Fruit fly (Drosophila melanogaster) whole organism, embryonic: ENCODE data around the gene sra.

Source experiments
- Awh ChIP-seq: fragments of 200-800 bp; sonication (Bioruptor generic); IDR thresholded peaks from 2 replicates; pipeline ENCODE4, ENCODE4 v1.3.6; 2022; ENCODE audit warnings: missing biosample characterization, missing genetic modification characterization
- CG10209 ChIP-seq: fragments of 200-800 bp; sonication (Bioruptor generic); optimal IDR thresholded peaks from 3 replicates; lab custom pipeline; 2017; ENCODE audit warnings: missing biosample characterization, mild to moderate bottlenecking, missing genetic modification characterization, missing genetic modification reagents
- CG10267 ChIP-seq: fragments of 200-800 bp; sonication (Bioruptor generic); optimal IDR thresholded peaks from 2 replicates; lab custom pipeline; 2018; ENCODE audit warnings: missing biosample characterization, mild to moderate bottlenecking, missing genetic modification characterization, moderate library complexity
- CG11093 ChIP-seq: fragments of 200-800 bp; sonication (Bioruptor generic); IDR thresholded peaks from 3 replicates; pipeline ENCODE4 v1.3.6; 2022; ENCODE audit warnings: missing biosample characterization, missing genetic modification characterization
- CG11696 ChIP-seq: fragments of 200-800 bp; sonication (Bioruptor generic); IDR thresholded peaks from 2 replicates; pipeline ENCODE4 v1.3.6; 2022; ENCODE audit warnings: missing biosample characterization, missing genetic modification characterization
- CG12219 ChIP-seq: fragments of 200-800 bp; sonication (Bioruptor generic); optimal IDR thresholded peaks from 3 replicates; lab custom pipeline; 2018; ENCODE audit warnings: missing biosample characterization, mild to moderate bottlenecking, missing genetic modification characterization
- CG12236 ChIP-seq: fragments of 200-800 bp; sonication (Bioruptor generic); optimal IDR thresholded peaks from 2 replicates; lab custom pipeline; 2016; ENCODE audit warnings: missing biosample characterization, missing genetic modification characterization
- CG13123 ChIP-seq: fragments of 200-800 bp; sonication (Bioruptor generic); optimal IDR thresholded peaks from 2 replicates; lab custom pipeline; 2016; ENCODE audit warnings: missing biosample characterization, missing genetic modification characterization
- CG13894 ChIP-seq: fragments of 200-800 bp; sonication (Bioruptor generic); optimal IDR thresholded peaks from 3 replicates; lab custom pipeline; 2018; ENCODE audit warnings: missing biosample characterization, mild to moderate bottlenecking, missing genetic modification characterization, moderate library complexity
- CG14441 ChIP-seq: fragments of 200-800 bp; sonication (Bioruptor generic); IDR thresholded peaks from 2 replicates; pipeline ENCODE4 v1.3.6; 2022; ENCODE audit warnings: missing biosample characterization, missing genetic modification characterization
- CG17328 ChIP-seq: fragments of 200-800 bp; sonication (Bioruptor generic); IDR thresholded peaks from 2 replicates; pipeline ENCODE4 v1.3.6; 2022; ENCODE audit warnings: missing biosample characterization, missing genetic modification characterization
- CG31224 ChIP-seq: fragments of 200-800 bp; sonication (Bioruptor generic); IDR thresholded peaks from 2 replicates; pipeline ENCODE4 v1.3.6; 2022; ENCODE audit warnings: missing biosample characterization, missing genetic modification characterization
- CG34422 ChIP-seq: fragments of 200-800 bp; sonication (Bioruptor generic); IDR thresholded peaks from 3 replicates; pipeline ENCODE4 v1.3.6; 2022; ENCODE audit warnings: missing biosample characterization, missing genetic modification characterization
- CG42726 ChIP-seq: fragments of 200-800 bp; sonication (Bioruptor generic); IDR thresholded peaks from 2 replicates; pipeline ENCODE4 v1.3.6; 2022; ENCODE audit warnings: missing biosample characterization, missing genetic modification characterization; ENCODE audit not compliant: partially characterized antibody
- CG7372 ChIP-seq: fragments of 200-800 bp; sonication (Bioruptor generic); IDR thresholded peaks from 2 replicates; pipeline ENCODE4 v1.3.6; 2022; ENCODE audit warnings: missing biosample characterization, missing genetic modification characterization
- CG7556 ChIP-seq: fragments of 200-800 bp; sonication (Bioruptor generic); optimal IDR thresholded peaks from 2 replicates; lab custom pipeline; 2017; ENCODE audit warnings: missing biosample characterization, mild to moderate bottlenecking, missing genetic modification characterization
- CG9215 ChIP-seq: fragments of 200-800 bp; sonication (Bioruptor generic); IDR thresholded peaks from 2 replicates; pipeline ENCODE4 v1.3.6; 2022; ENCODE audit warnings: missing biosample characterization, missing genetic modification characterization
- CG9609 ChIP-seq: fragments of 200-800 bp; sonication (Bioruptor generic); optimal IDR thresholded peaks from 3 replicates; lab custom pipeline; 2016; ENCODE audit warnings: missing biosample characterization, missing genetic modification characterization
- CG9876 ChIP-seq: fragments of 200-800 bp; sonication (Bioruptor generic); optimal IDR thresholded peaks from 2 replicates; lab custom pipeline; 2016; ENCODE audit warnings: missing biosample characterization, missing genetic modification characterization
- Dip2 ChIP-seq: fragments of 200-800 bp; sonication (Bioruptor generic); IDR thresholded peaks from 2 replicates; pipeline ENCODE4 v1.3.6; 2022; ENCODE audit warnings: missing biosample characterization, missing genetic modification characterization
- Dip3 ChIP-seq: fragments of 200-800 bp; sonication (Bioruptor generic); optimal IDR thresholded peaks from 3 replicates; lab custom pipeline; 2016; ENCODE audit warnings: missing biosample characterization, missing genetic modification characterization
- HLH54F ChIP-seq: fragments of 200-800 bp; sonication (Bioruptor generic); optimal IDR thresholded peaks from 3 replicates; lab custom pipeline; 2016; ENCODE audit warnings: missing biosample characterization, missing genetic modification characterization
- Optix ChIP-seq: fragments of 200-800 bp; sonication (Bioruptor generic); IDR thresholded peaks from 3 replicates; pipeline ENCODE4 v1.3.6; 2022; ENCODE audit warnings: missing biosample characterization, missing genetic modification characterization
- PHDP ChIP-seq: fragments of 200-800 bp; sonication (Bioruptor generic); optimal IDR thresholded peaks from 3 replicates; lab custom pipeline; 2018; ENCODE audit warnings: missing biosample characterization, mild to moderate bottlenecking, missing genetic modification characterization, moderate library complexity
- Spps ChIP-seq: fragments of 200-800 bp; sonication (Bioruptor generic); optimal IDR thresholded peaks from 2 replicates; lab custom pipeline; 2018; ENCODE audit warnings: missing biosample characterization, mild to moderate bottlenecking, missing genetic modification characterization
- Taf1 ChIP-seq: fragments of 200-800 bp; sonication (Bioruptor generic); IDR thresholded peaks from 2 replicates; pipeline ENCODE4 v1.3.6; 2022; ENCODE audit warnings: missing biosample characterization, missing genetic modification characterization
- Xbp1 ChIP-seq: fragments of 200-800 bp; sonication (Bioruptor generic); optimal IDR thresholded peaks from 3 replicates; lab custom pipeline; 2016; ENCODE audit warnings: missing biosample characterization, mild to moderate bottlenecking, missing genetic modification characterization
- YL-1 ChIP-seq: fragments of 200-800 bp; sonication (Bioruptor generic); optimal IDR thresholded peaks from 3 replicates; lab custom pipeline; 2017; ENCODE audit warnings: missing biosample characterization, mild to moderate bottlenecking, missing genetic modification characterization
- ato ChIP-seq: fragments of 200-800 bp; sonication (Bioruptor generic); IDR thresholded peaks from 2 replicates; pipeline ENCODE4 v1.3.6; 2022; ENCODE audit warnings: missing biosample characterization, missing genetic modification characterization; ENCODE audit not compliant: partially characterized antibody
- bowl ChIP-seq: fragments of 200-800 bp; sonication (Bioruptor generic); IDR thresholded peaks from 2 replicates; pipeline ENCODE4 v1.3.6; 2022; ENCODE audit warnings: missing biosample characterization, missing genetic modification characterization
- chinmo ChIP-seq: fragments of 200-800 bp; sonication (Bioruptor generic); IDR thresholded peaks from 4 replicates; pipeline ENCODE4 v1.3.6; 2022; ENCODE audit warnings: missing biosample characterization, missing genetic modification characterization; ENCODE audit not compliant: partially characterized antibody
- chn ChIP-seq: fragments of 200-800 bp; sonication (Bioruptor generic); optimal IDR thresholded peaks from 2 replicates; lab custom pipeline; 2016; ENCODE audit warnings: missing biosample characterization, missing genetic modification characterization
- da ChIP-seq: fragments of 200-800 bp; sonication (Bioruptor generic); optimal IDR thresholded peaks from 2 replicates; lab custom pipeline; 2016; ENCODE audit warnings: missing biosample characterization, missing genetic modification characterization
- dpn ChIP-seq, 2 experiments: fragments of 200-800 bp; sonication (Bioruptor generic); optimal IDR thresholded peaks; 3 replicates each; lab custom pipeline; 2016; ENCODE audit warnings: missing biosample characterization in 2 of 2, missing genetic modification characterization in 2 of 2
- fd3F ChIP-seq: fragments of 200-800 bp; sonication (Bioruptor generic); optimal IDR thresholded peaks from 2 replicates; lab custom pipeline; 2018; ENCODE audit warnings: missing biosample characterization, mild to moderate bottlenecking, missing genetic modification characterization, moderate library complexity
- lmd ChIP-seq: fragments of 200-800 bp; sonication (Bioruptor generic); IDR thresholded peaks from 2 replicates; pipeline ENCODE4 v1.3.6; 2022; ENCODE audit warnings: missing biosample characterization, missing genetic modification characterization
- lov ChIP-seq, 2 experiments: fragments of 200-800 bp in 1 of 2; fragments of >200 bp in 1 of 2; sonication (Bioruptor generic) in 1 of 2; IDR thresholded peaks in 1 of 2; optimal IDR thresholded peaks in 1 of 2; 2 replicates in 1 of 2; 3 replicates in 1 of 2; pipeline versions ENCODE4 v1.3.6 to Lab custom; 2017 to 2022; ENCODE audit warnings: missing biosample characterization in 1 of 2, missing genetic modification characterization in 1 of 2
- otp ChIP-seq: fragments of 200-800 bp; sonication (Bioruptor generic); IDR thresholded peaks from 3 replicates; pipeline ENCODE4, ENCODE4 v1.3.6; 2022; ENCODE audit warnings: missing biosample characterization, missing genetic modification characterization
- pb ChIP-seq: fragments of 200-800 bp; sonication (Bioruptor generic); optimal IDR thresholded peaks from 3 replicates; lab custom pipeline; 2016; ENCODE audit warnings: missing biosample characterization, missing genetic modification characterization
- peb ChIP-seq: fragments of 200-800 bp; sonication (Bioruptor generic); IDR thresholded peaks from 2 replicates; pipeline ENCODE4 v1.3.6; 2022; ENCODE audit warnings: missing biosample characterization, missing genetic modification characterization
- pita ChIP-seq: fragments of 200-800 bp; sonication (Bioruptor generic); optimal IDR thresholded peaks from 2 replicates; lab custom pipeline; 2017; ENCODE audit warnings: missing biosample characterization, mild to moderate bottlenecking, missing genetic modification characterization
- sim ChIP-seq: fragments of 200-800 bp; sonication (Bioruptor generic); IDR thresholded peaks from 2 replicates; pipeline ENCODE4 v1.3.6; 2022; ENCODE audit warnings: missing biosample characterization, missing genetic modification characterization
- sob ChIP-seq: fragments of 200-800 bp; sonication (Bioruptor generic); IDR thresholded peaks from 2 replicates; pipeline ENCODE4 v1.3.6; 2022; ENCODE audit warnings: missing biosample characterization, missing genetic modification characterization
- stc ChIP-seq: fragments of 200-800 bp; sonication (Bioruptor generic); IDR thresholded peaks from 2 replicates; pipeline ENCODE4 v1.3.6; 2022; ENCODE audit warnings: missing biosample characterization, missing genetic modification characterization
- tgo ChIP-seq: fragments of 200-800 bp; sonication (Bioruptor generic); IDR thresholded peaks from 3 replicates; pipeline ENCODE4 v1.3.6; 2022; ENCODE audit warnings: missing biosample characterization, missing genetic modification characterization
- tna ChIP-seq: fragments of 200-800 bp; sonication (Bioruptor generic); IDR thresholded peaks from 2 replicates; pipeline ENCODE4 v1.3.6; 2022; ENCODE audit warnings: missing biosample characterization, missing genetic modification characterization; ENCODE audit not compliant: partially characterized antibody
- yki ChIP-seq: fragments of >200 bp; optimal IDR thresholded peaks from 3 replicates; lab custom pipeline; 2018
- zen ChIP-seq: fragments of 200-800 bp; sonication (Bioruptor generic); optimal IDR thresholded peaks from 3 replicates; lab custom pipeline; 2018; ENCODE audit warnings: missing biosample characterization, mild to moderate bottlenecking, missing genetic modification characterization, moderate library complexity
- zen2 ChIP-seq: fragments of 200-800 bp; sonication (Bioruptor generic); IDR thresholded peaks from 3 replicates; pipeline ENCODE4 v1.3.6; 2022; ENCODE audit warnings: missing biosample characterization, missing genetic modification characterization; ENCODE audit not compliant: partially characterized antibody

Gene sra

dm6 chr3R:16146632-16147453 is 40.0 kb upstream of the sra start, which contains the start of the genes Mic26-27 and CG5916 (continued):
- TF ChIP-seq chinmo, result peak; percentile 94; the same call in 2 of the 4 replicates
- peak; percentile 80 for TF ChIP-seq PHDP (tag; lab: Kevin White, UChicago)
- peak; percentile 71 to 78 for TF ChIP-seq dpn (GFP tag; optimal IDR thresholded peaks at IDR 0.05; lab: Kevin White, UChicago)
- peak; percentile 79 for TF ChIP-seq Dip3
- TF ChIP-seq Awh (GFP tag; lab: Robert Waterston, UW), result no peak
- peak; percentile 86 for TF ChIP-seq chn (GFP tag; lab: Kevin White, UChicago)
- TF ChIP-seq zen2 (GFP tag; lab: Robert Waterston, UW), result peak; percentile 98
- TF ChIP-seq CG12236 (GFP tag; lab: Kevin White, UChicago), result peak; percentile 39
- peak; percentile 1 for TF ChIP-seq fd3F (GFP tag; lab: Kevin White, UChicago)
- no peak; the same call in 1 of the 2 replicates for TF ChIP-seq stc
- peak; percentile 47 for TF ChIP-seq CG13123 (GFP tag; lab: Kevin White, UChicago)
- peak; percentile 81 for TF ChIP-seq tgo (GFP tag; lab: Robert Waterston, UW)
- no peak for TF ChIP-seq pita (GFP tag; lab: Kevin White, UChicago)
- TF ChIP-seq CG9215, result peak; percentile 79
- peak; percentile 94 for TF ChIP-seq HLH54F (GFP tag; lab: Kevin White, UChicago)
- TF ChIP-seq peb (GFP tag; lab: Robert Waterston, UW), result peak; percentile 49; the same call in 1 of the 2 replicates
- TF ChIP-seq da (GFP tag; lab: Kevin White, UChicago), result peak; percentile 90
- peak; percentile 96 for TF ChIP-seq tna (GFP tag; lab: Robert Waterston, UW)
- TF ChIP-seq Spps (tag; lab: Kevin White, UChicago), result no peak
- no peak for TF ChIP-seq sim (GFP tag; lab: Robert Waterston, UW)
- TF ChIP-seq CG12219 (GFP tag; lab: Kevin White, UChicago), result no peak
- TF ChIP-seq lov (optimal IDR thresholded peaks at IDR 0.05; lab: Kevin White, UChicago), result no peak
- TF ChIP-seq lov (GFP tag; IDR thresholded peaks at IDR 0.05; lab: Robert Waterston, UW), result peak; percentile 88; the same call in 1 of the 3 replicates
- peak; percentile 61; the same call in 1 of the 2 replicates for TF ChIP-seq CG14441 (GFP tag; lab: Robert Waterston, UW)
- peak; percentile 89 for TF ChIP-seq Optix (GFP tag; lab: Robert Waterston, UW)
- TF ChIP-seq CG42726 (GFP tag; lab: Robert Waterston, UW), result peak; percentile 96
- peak; percentile 79 for TF ChIP-seq YL-1 (GFP tag; lab: Kevin White, UChicago)
- TF ChIP-seq otp (GFP tag; lab: Robert Waterston, UW), result peak; percentile 61; the same call in 1 of the 3 replicates
- TF ChIP-seq CG13894 (tag; lab: Kevin White, UChicago), result no peak
- TF ChIP-seq CG7372, result peak; percentile 59
- TF ChIP-seq CG11093 (GFP tag; lab: Robert Waterston, UW), result peak; percentile 67; the same call in 1 of the 3 replicates
- TF ChIP-seq CG10267, result peak; percentile 69
- TF ChIP-seq CG9876 (GFP tag; lab: Kevin White, UChicago), result peak; percentile 96
- 0 out of 2 replicates have a peak, but pooled peaks have one; percentile 14 for TF ChIP-seq Dip2 (GFP tag; lab: Robert Waterston, UW)
- peak; percentile 90 for TF ChIP-seq lmd (GFP tag; lab: Robert Waterston, UW)
- TF ChIP-seq CG7556 (GFP tag; lab: Kevin White, UChicago), result peak; percentile 29
- TF ChIP-seq Xbp1 (GFP tag; lab: Kevin White, UChicago), result peak; percentile 91
- TF ChIP-seq zen (tag; lab: Kevin White, UChicago), result peak; percentile 94
- TF ChIP-seq CG17328 (GFP tag; lab: Robert Waterston, UW), result peak; percentile 64; the same call in 1 of the 2 replicates
- peak; percentile 60 for TF ChIP-seq CG10209 (GFP tag; lab: Kevin White, UChicago)
- TF ChIP-seq Taf1, result peak; percentile 59
- peak; percentile 51 for TF ChIP-seq CG31224 (GFP tag; lab: Robert Waterston, UW)
- peak; percentile 95 for TF ChIP-seq ato (GFP tag; lab: Robert Waterston, UW)
- TF ChIP-seq sob, result peak; percentile 91
- peak; percentile 90 for TF ChIP-seq CG9609 (GFP tag; lab: Kevin White, UChicago)
- TF ChIP-seq CG34422 (GFP tag; lab: Robert Waterston, UW), result peak; percentile 87
- TF ChIP-seq yki (lab: Kevin White, UChicago), result no peak
- TF ChIP-seq pb (GFP tag; lab: Kevin White, UChicago), result peak; percentile 71
- TF ChIP-seq CG11696 (GFP tag; lab: Robert Waterston, UW), result no peak
- TF ChIP-seq bowl, result 0 out of 2 replicates have a peak, but pooled peaks have one; percentile 25
